Fruit fly (Drosophila melanogaster) whole organism, embryonic: Measurements from ENCODE around the gene CG5435.

Experiments used
- Aef1 ChIP-seq: fragments of 200-800 bp; sonication (Bioruptor generic); IDR thresholded peaks from 3 replicates; pipeline ENCODE4 v1.3.6; 2022; ENCODE audit warnings: missing biosample characterization, missing genetic modification characterization
- CG10274 ChIP-seq: fragments of 200-800 bp; sonication (Bioruptor generic); optimal IDR thresholded peaks from 3 replicates; lab custom pipeline; 2017; ENCODE audit warnings: missing biosample characterization, mild to moderate bottlenecking, missing genetic modification characterization
- CG12299 ChIP-seq: fragments of 200-800 bp; sonication (Bioruptor generic); optimal IDR thresholded peaks from 2 replicates; lab custom pipeline; 2018; ENCODE audit warnings: missing biosample characterization, mild to moderate bottlenecking, missing genetic modification characterization
- CG13894 ChIP-seq: fragments of 200-800 bp; sonication (Bioruptor generic); optimal IDR thresholded peaks from 3 replicates; lab custom pipeline; 2018; ENCODE audit warnings: missing biosample characterization, mild to moderate bottlenecking, missing genetic modification characterization, moderate library complexity
- CG15601 ChIP-seq: fragments of 200-800 bp; sonication (Bioruptor generic); optimal IDR thresholded peaks from 3 replicates; lab custom pipeline; 2019; ENCODE audit warnings: missing biosample characterization, mild to moderate bottlenecking, missing genetic modification characterization, moderate library complexity
- CG18764 ChIP-seq: fragments of 200-800 bp; sonication (Bioruptor generic); optimal IDR thresholded peaks from 3 replicates; lab custom pipeline; 2016; ENCODE audit warnings: missing biosample characterization, missing genetic modification characterization
- CG2129 ChIP-seq: fragments of 200-800 bp; sonication (Bioruptor generic); IDR thresholded peaks from 2 replicates; pipeline ENCODE4 v1.3.6; 2022; ENCODE audit warnings: missing biosample characterization, missing genetic modification characterization; ENCODE audit not compliant: partially characterized antibody
- CG3281 ChIP-seq: fragments of 200-800 bp; sonication (Bioruptor generic); optimal IDR thresholded peaks from 3 replicates; lab custom pipeline; 2017; ENCODE audit warnings: missing biosample characterization, mild to moderate bottlenecking, missing genetic modification characterization
- CG33213 ChIP-seq: fragments of 200-800 bp; sonication (Bioruptor generic); optimal IDR thresholded peaks from 3 replicates; lab custom pipeline; 2016; ENCODE audit warnings: missing biosample characterization, missing genetic modification characterization
- CG33557 ChIP-seq: fragments of 200-800 bp; sonication (Bioruptor generic); optimal IDR thresholded peaks from 2 replicates; lab custom pipeline; 2019; ENCODE audit warnings: missing biosample characterization, mild to moderate bottlenecking, missing genetic modification characterization, moderate library complexity
- CG5245 ChIP-seq: fragments of 200-800 bp; sonication (Bioruptor generic); optimal IDR thresholded peaks from 3 replicates; lab custom pipeline; 2016; ENCODE audit warnings: missing biosample characterization, missing genetic modification characterization
- CG6791 ChIP-seq: fragments of 200-800 bp; sonication (Bioruptor generic); IDR thresholded peaks from 3 replicates; pipeline ENCODE4 v1.3.6; 2022; ENCODE audit warnings: missing biosample characterization, missing genetic modification characterization; ENCODE audit not compliant: partially characterized antibody
- CG7372 ChIP-seq: fragments of 200-800 bp; sonication (Bioruptor generic); IDR thresholded peaks from 2 replicates; pipeline ENCODE4 v1.3.6; 2022; ENCODE audit warnings: missing biosample characterization, missing genetic modification characterization
- CG7963 ChIP-seq: fragments of 200-800 bp; sonication (Bioruptor generic); IDR thresholded peaks from 3 replicates; pipeline ENCODE4 v1.3.6; 2022; ENCODE audit warnings: missing biosample characterization, missing genetic modification characterization; ENCODE audit not compliant: partially characterized antibody
- CG8359 ChIP-seq: fragments of 200-800 bp; sonication (Bioruptor generic); optimal IDR thresholded peaks from 2 replicates; lab custom pipeline; 2017; ENCODE audit warnings: missing biosample characterization, mild to moderate bottlenecking, missing genetic modification characterization, borderline replicate concordance
- CG9797 ChIP-seq: fragments of 200-800 bp; sonication (Bioruptor generic); optimal IDR thresholded peaks from 3 replicates; lab custom pipeline; 2018; ENCODE audit warnings: missing biosample characterization, mild to moderate bottlenecking, missing genetic modification characterization
- CG9876 ChIP-seq: fragments of 200-800 bp; sonication (Bioruptor generic); optimal IDR thresholded peaks from 2 replicates; lab custom pipeline; 2016; ENCODE audit warnings: missing biosample characterization, missing genetic modification characterization
- CkIIα-i1 ChIP-seq: fragments of 200-800 bp; sonication (Bioruptor generic); IDR thresholded peaks from 2 replicates; pipeline ENCODE4 v1.3.6; 2022; ENCODE audit warnings: missing biosample characterization, missing genetic modification characterization
- Doc2 ChIP-seq: fragments of 200-800 bp; sonication (Bioruptor generic); IDR thresholded peaks from 2 replicates; pipeline ENCODE4 v1.3.6; 2022; ENCODE audit warnings: missing biosample characterization, missing genetic modification characterization
- Dp ChIP-seq: fragments of 200-800 bp; sonication (Bioruptor generic); optimal IDR thresholded peaks from 2 replicates; lab custom pipeline; 2018; ENCODE audit warnings: missing biosample characterization, mild to moderate bottlenecking, missing genetic modification characterization, moderate library complexity
- E2f1 ChIP-seq: fragments of 200-800 bp; sonication (Bioruptor generic); IDR thresholded peaks from 2 replicates; pipeline ENCODE4 v1.3.6; 2022; ENCODE audit warnings: missing biosample characterization, missing genetic modification characterization
- E2f2 ChIP-seq: fragments of 200-800 bp; sonication (Bioruptor generic); IDR thresholded peaks from 2 replicates; pipeline ENCODE4 v1.3.6; 2022; ENCODE audit warnings: missing biosample characterization, missing genetic modification characterization
- Eip74EF ChIP-seq, 2 experiments: fragments of 200-800 bp in 1 of 2; fragments of >200 bp in 1 of 2; sonication (Bioruptor generic) in 1 of 2; optimal IDR thresholded peaks; 2 replicates each; lab custom pipeline; 2017 to 2019; ENCODE audit warnings: missing biosample characterization in 2 of 2, missing genetic modification characterization in 2 of 2, mild to moderate bottlenecking in 1 of 2, moderate library complexity in 1 of 2
- Fer1 ChIP-seq: fragments of 200-800 bp; sonication (Bioruptor generic); optimal IDR thresholded peaks from 2 replicates; lab custom pipeline; 2017; ENCODE audit warnings: missing biosample characterization, mild to moderate bottlenecking, missing genetic modification characterization
- HLH3B ChIP-seq: fragments of 200-800 bp; sonication (Bioruptor generic); IDR thresholded peaks from 2 replicates; pipeline ENCODE4 v1.3.6; 2022; ENCODE audit warnings: missing biosample characterization, missing genetic modification characterization
- Hmr ChIP-seq: fragments of 200-800 bp; sonication (Bioruptor generic); optimal IDR thresholded peaks from 3 replicates; lab custom pipeline; 2017; ENCODE audit warnings: mild to moderate bottlenecking, missing biosample characterization, missing genetic modification reagents, missing genetic modification characterization
- Mad ChIP-seq: fragments of 200-800 bp; sonication (Bioruptor generic); optimal IDR thresholded peaks from 2 replicates; lab custom pipeline; 2016; ENCODE audit warnings: missing biosample characterization, missing genetic modification characterization
- NfI ChIP-seq: fragments of 200-800 bp; sonication (Bioruptor generic); optimal IDR thresholded peaks from 3 replicates; lab custom pipeline; 2018; ENCODE audit warnings: missing biosample characterization, mild to moderate bottlenecking, missing genetic modification characterization, moderate library complexity
- Ptx1 ChIP-seq: fragments of 200-800 bp; sonication (Bioruptor generic); IDR thresholded peaks from 2 replicates; pipeline ENCODE4 v1.3.6; 2022; ENCODE audit warnings: missing biosample characterization, missing genetic modification characterization
- Ravus ChIP-seq: fragments of 200-800 bp; sonication (Bioruptor generic); IDR thresholded peaks from 2 replicates; pipeline ENCODE4 v1.3.6; 2022; ENCODE audit warnings: missing biosample characterization, missing genetic modification characterization
- Six4 ChIP-seq: fragments of 200-800 bp; sonication (Bioruptor generic); optimal IDR thresholded peaks from 2 replicates; lab custom pipeline; 2016; ENCODE audit warnings: missing biosample characterization, missing genetic modification characterization
- Sox102F ChIP-seq: fragments of 200-800 bp; sonication (Bioruptor generic); optimal IDR thresholded peaks from 2 replicates; lab custom pipeline; 2018; ENCODE audit warnings: missing biosample characterization, mild to moderate bottlenecking, missing genetic modification characterization, moderate library complexity
- az2 ChIP-seq: fragments of 200-800 bp; sonication (Bioruptor generic); optimal IDR thresholded peaks from 3 replicates; lab custom pipeline; 2016; ENCODE audit warnings: missing biosample characterization, missing genetic modification characterization
- bcd ChIP-seq: fragments of 200-800 bp; sonication (Bioruptor generic); optimal IDR thresholded peaks from 2 replicates; lab custom pipeline; 2017; ENCODE audit warnings: missing biosample characterization, mild to moderate bottlenecking, missing genetic modification characterization
- danr ChIP-seq: fragments of 200-800 bp; sonication (Bioruptor generic); IDR thresholded peaks from 2 replicates; pipeline ENCODE4 v1.3.6; 2022; ENCODE audit warnings: missing biosample characterization, missing genetic modification characterization
- esg ChIP-seq: fragments of 200-800 bp; sonication (Bioruptor generic); conservative IDR thresholded peaks from 2 replicates; pipeline ENCODE4 v1.3.6; 2022; ENCODE audit warnings: missing biosample characterization, missing genetic modification characterization
- eve ChIP-seq, 2 experiments: fragments of >200 bp; optimal IDR thresholded peaks; 2 replicates each; lab custom pipeline; 2017; ENCODE audit warnings: missing biosample characterization in 2 of 2, missing genetic modification characterization in 2 of 2
- fru ChIP-seq: fragments of >200 bp; optimal IDR thresholded peaks from 2 replicates; lab custom pipeline; 2017
- gsb ChIP-seq: fragments of 200-800 bp; sonication (Bioruptor generic); IDR thresholded peaks from 2 replicates; pipeline ENCODE4 v1.3.6; 2022; ENCODE audit warnings: missing biosample characterization, missing genetic modification characterization
- lilli ChIP-seq: fragments of 200-800 bp; sonication (Bioruptor generic); optimal IDR thresholded peaks from 3 replicates; lab custom pipeline; 2016; ENCODE audit warnings: missing biosample characterization, missing genetic modification characterization
- lov ChIP-seq, 2 experiments: fragments of 200-800 bp in 1 of 2; fragments of >200 bp in 1 of 2; sonication (Bioruptor generic) in 1 of 2; IDR thresholded peaks in 1 of 2; optimal IDR thresholded peaks in 1 of 2; 2 replicates in 1 of 2; 3 replicates in 1 of 2; pipeline versions ENCODE4 v1.3.6 to Lab custom; 2017 to 2022; ENCODE audit warnings: missing biosample characterization in 1 of 2, missing genetic modification characterization in 1 of 2
- nau ChIP-seq: fragments of 200-800 bp; sonication (Bioruptor generic); optimal IDR thresholded peaks from 3 replicates; lab custom pipeline; 2017; ENCODE audit warnings: missing biosample characterization, mild to moderate bottlenecking, missing genetic modification characterization, missing genetic modification reagents
- nerfin-1 ChIP-seq: fragments of 200-800 bp; sonication (Bioruptor generic); optimal IDR thresholded peaks from 3 replicates; lab custom pipeline; 2019; ENCODE audit warnings: missing biosample characterization, mild to moderate bottlenecking, missing genetic modification characterization, moderate library complexity
- pfk ChIP-seq: fragments of 200-800 bp; sonication (Bioruptor generic); optimal IDR thresholded peaks from 2 replicates; lab custom pipeline; 2018; ENCODE audit warnings: missing biosample characterization, mild to moderate bottlenecking, missing genetic modification characterization, moderate library complexity
- rib ChIP-seq: fragments of 200-800 bp; sonication (Bioruptor generic); IDR thresholded peaks from 2 replicates; pipeline ENCODE4 v1.3.6; 2022; ENCODE audit warnings: missing biosample characterization, missing genetic modification characterization
- sim ChIP-seq: fragments of 200-800 bp; sonication (Bioruptor generic); IDR thresholded peaks from 2 replicates; pipeline ENCODE4 v1.3.6; 2022; ENCODE audit warnings: missing biosample characterization, missing genetic modification characterization
- slbo ChIP-seq: fragments of 200-800 bp; sonication (Bioruptor generic); IDR thresholded peaks from 2 replicates; pipeline ENCODE4 v1.3.6; 2022; ENCODE audit warnings: missing biosample characterization, missing genetic modification characterization
- slp2 ChIP-seq: fragments of 200-800 bp; sonication (Bioruptor generic); optimal IDR thresholded peaks from 2 replicates; lab custom pipeline; 2016; ENCODE audit warnings: missing biosample characterization, missing genetic modification characterization
- stc ChIP-seq: fragments of 200-800 bp; sonication (Bioruptor generic); IDR thresholded peaks from 2 replicates; pipeline ENCODE4 v1.3.6; 2022; ENCODE audit warnings: missing biosample characterization, missing genetic modification characterization
- vnd ChIP-seq: fragments of 200-800 bp; sonication (Bioruptor generic); IDR thresholded peaks from 3 replicates; pipeline ENCODE4 v1.3.6; 2022; ENCODE audit warnings: missing biosample characterization, missing genetic modification characterization; ENCODE audit not compliant: partially characterized antibody
- wor ChIP-seq: fragments of 200-800 bp; sonication (Bioruptor generic); IDR thresholded peaks from 2 replicates; pipeline ENCODE4 v1.3.6; 2022; ENCODE audit warnings: missing biosample characterization, missing genetic modification characterization
- zfh2 ChIP-seq: fragments of 200-800 bp; sonication (Bioruptor generic); optimal IDR thresholded peaks from 2 replicates; lab custom pipeline; 2016; ENCODE audit warnings: missing biosample characterization, missing genetic modification characterization

The CG5435 gene

DNA sequence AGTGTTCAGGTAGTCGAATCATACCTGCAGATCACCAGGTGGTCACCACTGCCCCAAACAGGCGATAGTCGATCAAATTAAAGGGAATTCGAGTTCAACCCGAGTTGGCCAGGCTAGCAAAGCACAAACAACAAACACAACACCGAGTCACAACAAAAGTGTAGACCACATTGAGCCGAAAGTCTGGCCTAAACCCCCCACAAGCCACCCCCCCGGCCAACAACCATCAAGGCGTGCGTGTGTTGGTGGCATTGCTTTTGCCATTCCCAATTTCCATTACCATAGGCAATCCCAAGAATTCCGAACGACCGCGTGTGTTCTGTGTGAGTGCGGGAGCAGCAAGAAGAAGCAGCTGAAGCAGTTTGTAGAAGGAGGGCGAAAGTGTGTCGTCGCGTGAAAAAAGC, 3.8 kb upstream of the CG5435 start, which contains the start of gene SC35 (continued):
- TF ChIP-seq CG6791 (peak; percentile 9; the same call in 1 of the 3 replicates), CG7963 (GFP tag; lab: Robert Waterston, UW) (0 out of 3 replicates have a peak, but pooled peaks have one; percentile 13), CG5245 (GFP tag; lab: Kevin White, UChicago) (no peak), Ravus (GFP tag; lab: Robert Waterston, UW) (no peak), slp2 (GFP tag; lab: Kevin White, UChicago) (no peak), stc (GFP tag; lab: Robert Waterston, UW) (no peak), danr (GFP tag; lab: Robert Waterston, UW) (no peak), Dp (GFP tag; lab: Kevin White, UChicago) (peak; percentile 11), Sox102F (no peak), CG9797 (GFP tag; lab: Kevin White, UChicago) (peak; percentile 19), E2f1 (GFP tag; lab: Robert Waterston, UW) (no peak), gsb (GFP tag; lab: Robert Waterston, UW) (no peak), CG9876 (GFP tag; lab: Kevin White, UChicago) (no peak), CG12299 (tag; lab: Kevin White, UChicago) (no peak), Mad (GFP tag; lab: Kevin White, UChicago) (no peak), Ptx1 (GFP tag; lab: Robert Waterston, UW) (no peak), nerfin-1 (tag; lab: Kevin White, UChicago) (no peak), CG10274 (GFP tag; lab: Kevin White, UChicago) (no peak), nau (GFP tag; lab: Kevin White, UChicago) (no peak), vnd (GFP tag; lab: Robert Waterston, UW) (no peak), wor (GFP tag; lab: Robert Waterston, UW) (no peak), eve (GFP tag; optimal IDR thresholded peaks at IDR 0.05; lab: Kevin White, UChicago) (no peak), esg (GFP tag; lab: Robert Waterston, UW) (no peak), HLH3B (no peak), CG7372 (GFP tag; lab: Robert Waterston, UW) (no peak), slbo (no peak), pfk (GFP tag; lab: Kevin White, UChicago) (no peak), NfI (GFP tag; lab: Kevin White, UChicago) (no peak), az2 (GFP tag; lab: Kevin White, UChicago) (no peak), Six4 (GFP tag; lab: Kevin White, UChicago) (no peak), fru (no peak), CG13894 (tag; lab: Kevin White, UChicago) (no peak), CG15601 (no peak), CG33557 (GFP tag; lab: Kevin White, UChicago) (no peak), Fer1 (GFP tag; lab: Kevin White, UChicago) (no peak), rib (GFP tag; lab: Robert Waterston, UW) (no peak), CG18764 (GFP tag; lab: Kevin White, UChicago) (no peak), zfh2 (GFP tag; lab: Kevin White, UChicago) (no peak), Eip74EF (GFP tag; optimal IDR thresholded peaks at IDR 0.05; lab: Kevin White, UChicago) (no peak), Hmr (GFP tag; lab: Kevin White, UChicago) (no peak), lov (optimal IDR thresholded peaks at IDR 0.05; lab: Kevin White, UChicago) (no peak), lov (GFP tag; IDR thresholded peaks at IDR 0.05; lab: Robert Waterston, UW) (no peak), E2f2 (no peak), Doc2 (GFP tag; lab: Robert Waterston, UW) (no peak), bcd (GFP tag; lab: Kevin White, UChicago) (no peak), CG3281 (GFP tag; lab: Kevin White, UChicago) (no peak), CG33213 (GFP tag; lab: Kevin White, UChicago) (no peak), CkIIα-i1 (GFP tag; lab: Robert Waterston, UW) (no peak), sim (GFP tag; lab: Robert Waterston, UW) (no peak), CG2129 (GFP tag; lab: Robert Waterston, UW) (no peak), lilli (GFP tag; lab: Kevin White, UChicago) (no peak), CG8359 (GFP tag; lab: Kevin White, UChicago) (no peak), Aef1 (no peak)
